Fruit fly (Drosophila melanogaster): ENCODE results near the gene CG33654.

DNA sequence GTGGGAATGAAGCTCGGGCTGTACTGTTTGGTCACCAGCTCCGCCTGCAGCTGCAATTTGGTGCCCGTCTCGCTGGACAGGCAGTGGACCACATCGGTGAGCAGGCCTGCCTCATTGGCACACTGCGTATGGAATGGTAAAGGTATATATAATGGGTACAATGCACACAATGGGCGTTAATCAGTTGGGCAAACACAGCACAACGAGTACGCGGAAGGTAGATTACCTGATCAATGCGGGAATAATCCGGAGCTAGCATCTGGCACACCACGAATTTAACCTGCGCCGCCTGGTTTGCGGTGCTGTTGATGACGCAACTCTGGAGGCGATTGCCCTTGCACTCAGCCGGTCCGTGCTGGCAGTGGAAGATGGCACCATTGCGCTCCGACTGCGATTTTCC is 42.4 kb upstream of the CG33654 start:
- TF ChIP-seq Myc (optimal IDR thresholded peaks at IDR 0.05) (no peak), psq (optimal IDR thresholded peaks at IDR 0.05) (no peak), ttk (optimal IDR thresholded peaks at IDR 0.05) (no peak)
